Fruit fly (Drosophila melanogaster) whole organism, pupa: Measurements from ENCODE around the gene CG7320.

Experiments
- CG10348 ChIP-seq: fragments of 200-800 bp; sonication (Bioruptor generic); IDR thresholded peaks from 2 replicates; pipeline ENCODE4 v1.3.6; 2022; ENCODE audit warnings: missing biosample characterization, missing genetic modification characterization
- CG13204 ChIP-seq: fragments of 200-800 bp; sonication (Bioruptor generic); optimal IDR thresholded peaks from 2 replicates; lab custom pipeline; 2018; ENCODE audit warnings: missing biosample characterization, mild to moderate bottlenecking, missing genetic modification characterization, moderate library complexity
- CG17806 ChIP-seq: fragments of 200-800 bp; sonication (Bioruptor generic); optimal IDR thresholded peaks from 2 replicates; lab custom pipeline; 2018; ENCODE audit warnings: missing biosample characterization, mild to moderate bottlenecking, missing genetic modification characterization, moderate library complexity
- CG34367 ChIP-seq: fragments of 200-800 bp; sonication (Bioruptor generic); optimal IDR thresholded peaks from 2 replicates; lab custom pipeline; 2018; ENCODE audit warnings: missing biosample characterization, mild to moderate bottlenecking, missing genetic modification characterization
- D1 ChIP-seq: fragments of 200-800 bp; sonication (Bioruptor generic); optimal IDR thresholded peaks from 2 replicates; lab custom pipeline; 2018; ENCODE audit warnings: missing biosample characterization, mild to moderate bottlenecking, missing genetic modification characterization, moderate library complexity
- EcR ChIP-seq: fragments of 200-800 bp; sonication (Bioruptor generic); optimal IDR thresholded peaks from 3 replicates; lab custom pipeline; 2019; ENCODE audit warnings: missing biosample characterization, missing genetic modification characterization, mild to moderate bottlenecking, moderate library complexity, missing genetic modification reagents
- Pif1A ChIP-seq: fragments of 200-800 bp; sonication (Bioruptor generic); optimal IDR thresholded peaks from 3 replicates; lab custom pipeline; 2016; ENCODE audit warnings: missing biosample characterization, missing genetic modification characterization
- Snoo ChIP-seq: fragments of 200-800 bp; sonication (Bioruptor generic); optimal IDR thresholded peaks from 3 replicates; lab custom pipeline; 2017; ENCODE audit warnings: missing biosample characterization, mild to moderate bottlenecking, missing genetic modification characterization, inconsistent platforms
- fd96Ca ChIP-seq: fragments of 200-800 bp; sonication (Bioruptor generic); IDR thresholded peaks from 3 replicates; pipeline ENCODE4 v1.3.6; 2022; ENCODE audit warnings: missing biosample characterization, missing genetic modification characterization
- rn ChIP-seq: fragments of 200-800 bp; sonication (Bioruptor generic); IDR thresholded peaks from 2 replicates; pipeline ENCODE4 v1.3.6; 2022; ENCODE audit warnings: missing biosample characterization, missing genetic modification characterization

dm6 chr3L:18171093-18171492, 30.2 kb upstream of the CG7320 start:
- TF ChIP-seq EcR (GFP tag; lab: Kevin White, UChicago): peak; percentile 54
- no peak for TF ChIP-seq CG17806 (tag; lab: Kevin White, UChicago)
- no peak for TF ChIP-seq Pif1A (GFP tag; lab: Kevin White, UChicago)
- no peak for TF ChIP-seq fd96Ca (GFP tag; lab: Robert Waterston, UW)
- no peak for TF ChIP-seq CG13204 (GFP tag; lab: Kevin White, UChicago)
- no peak for TF ChIP-seq Snoo (tag; lab: Kevin White, UChicago)
- TF ChIP-seq CG34367: no peak
- TF ChIP-seq D1: no peak
- no peak for TF ChIP-seq CG10348 (GFP tag; lab: Robert Waterston, UW)
- TF ChIP-seq rn (GFP tag; lab: Robert Waterston, UW): no peak
